Fruit fly (Drosophila melanogaster): ENCODE data around the gene EloA.
A peak's percentile ranks its signal among the peaks of the same experiment; 100 is the strongest.

Gene EloA

dm6 chr3R:23295360-23295772, 44.0 kb downstream of the EloA start (continued):
- TF ChIP-seq CG16863 (GFP tag; optimal IDR thresholded peaks at IDR 0.05) (no peak), sr (GFP tag; IDR thresholded peaks at IDR 0.05) (peak; percentile 87), CG43689 (GFP tag; IDR thresholded peaks at IDR 0.05) (no peak), shn (GFP tag; optimal IDR thresholded peaks at IDR 0.05) (peak; percentile 13), CG18011 (GFP tag; optimal IDR thresholded peaks at IDR 0.05) (no peak), Sox100B (GFP tag; optimal IDR thresholded peaks at IDR 0.05) (no peak), salm (tag; optimal IDR thresholded peaks at IDR 0.05) (peak; percentile 46), CG8765 (GFP tag; IDR thresholded peaks at IDR 0.05) (no peak), nau (GFP tag; optimal IDR thresholded peaks at IDR 0.05) (no peak), CG15269 (tag; optimal IDR thresholded peaks at IDR 0.05) (no peak), CG32772 (GFP tag; IDR thresholded peaks at IDR 0.05) (no peak), dati (GFP tag; IDR thresholded peaks at IDR 0.05) (no peak), Dbx (GFP tag; IDR thresholded peaks at IDR 0.05) (0 out of 3 replicates have a peak, but pooled peaks have one; percentile 16), CG3281 (GFP tag; optimal IDR thresholded peaks at IDR 0.05) (no peak), NK7.1 (GFP tag; optimal IDR thresholded peaks at IDR 0.05) (no peak), ftz-f1 (GFP tag; optimal IDR thresholded peaks at IDR 0.05) (peak; percentile 83), CG17359 (tag; optimal IDR thresholded peaks at IDR 0.05) (peak; percentile 8), gce (GFP tag; IDR thresholded peaks at IDR 0.05) (0 out of 3 replicates have a peak, but pooled peaks have one; percentile 21), CG3407 (GFP tag; optimal IDR thresholded peaks at IDR 0.05) (no peak), nerfin-1 (tag; optimal IDR thresholded peaks at IDR 0.05) (peak; percentile 95), CG12236 (GFP tag; optimal IDR thresholded peaks at IDR 0.05) (no peak), CG10431 (GFP tag; optimal IDR thresholded peaks at IDR 0.05) (peak; percentile 20), CG18764 (GFP tag; optimal IDR thresholded peaks at IDR 0.05) (no peak), da (GFP tag; optimal IDR thresholded peaks at IDR 0.05) (no peak)

DNA sequence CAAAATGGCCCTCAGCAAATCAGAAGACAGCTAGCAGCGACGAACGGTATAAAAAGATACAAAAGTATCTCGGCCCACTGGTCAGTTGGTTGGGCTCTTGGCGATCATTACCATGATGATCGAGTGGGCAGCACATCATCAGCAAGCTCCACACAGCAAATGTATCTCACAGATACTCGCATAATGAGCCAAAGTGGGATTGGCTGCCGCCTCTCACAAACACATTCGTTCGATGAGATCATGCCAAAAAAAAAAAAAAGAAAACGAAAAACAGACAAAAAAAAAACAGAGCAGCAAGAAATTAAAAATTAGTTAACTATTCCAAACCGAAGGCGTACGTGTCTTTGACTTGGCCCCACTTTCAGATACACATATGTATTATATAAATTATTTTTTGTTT, 44.8 kb downstream of the EloA start:
- TF ChIP-seq Pdp1 (GFP tag; optimal IDR thresholded peaks at IDR 0.05) (peak in 1 of 2 experiments; percentile 16), HmgZ (tag; optimal IDR thresholded peaks at IDR 0.05) (no peak), sr (GFP tag; IDR thresholded peaks at IDR 0.05) (peak; percentile 67; the same call in 2 of the 3 replicates), Nf-YB (GFP tag; optimal IDR thresholded peaks at IDR 0.05) (peak; percentile 73), CG12659 (GFP tag; optimal IDR thresholded peaks at IDR 0.05) (no peak), lov (optimal IDR thresholded peaks at IDR 0.05) (no peak), lov (GFP tag; IDR thresholded peaks at IDR 0.05) (0 out of 3 replicates have a peak, but pooled peaks have one; percentile 15), Drgx (GFP tag; IDR thresholded peaks at IDR 0.05) (0 out of 2 replicates have a peak, but pooled peaks have one; percentile 21), Nf-YC (tag; optimal IDR thresholded peaks at IDR 0.05) (peak; percentile 83)

dm6 chr3R:23297132-23297862, 45.9 kb downstream of the EloA start:
- TF ChIP-seq Hey (tag; optimal IDR thresholded peaks at IDR 0.05) (peak; percentile 8), gsb-n (tag; optimal IDR thresholded peaks at IDR 0.05) (peak; percentile 37), CG30403 (GFP tag; optimal IDR thresholded peaks at IDR 0.05) (peak; percentile 32), CG6683 (GFP tag; optimal IDR thresholded peaks at IDR 0.05) (no peak), sens (GFP tag) (peak; percentile 54), CG2712 (tag; optimal IDR thresholded peaks at IDR 0.05) (peak; percentile 69), CG12236 (GFP tag; optimal IDR thresholded peaks at IDR 0.05) (no peak), CG17186 (GFP tag; optimal IDR thresholded peaks at IDR 0.05) (no peak), CG1024 (GFP tag; IDR thresholded peaks at IDR 0.05) (no peak), pb (GFP tag; optimal IDR thresholded peaks at IDR 0.05) (no peak), CG12391 (tag; optimal IDR thresholded peaks at IDR 0.05) (peak; percentile 51), CG11695 (GFP tag; IDR thresholded peaks at IDR 0.05) (0 out of 3 replicates have a peak, but pooled peaks have one; percentile 11), pnt (GFP tag; optimal IDR thresholded peaks at IDR 0.05) (no peak), fd3F (GFP tag; optimal IDR thresholded peaks at IDR 0.05) (no peak), corto (GFP tag; optimal IDR thresholded peaks at IDR 0.05) (peak; percentile 9), z (GFP tag; IDR thresholded peaks at IDR 0.05) (no peak), CG4424 (GFP tag; optimal IDR thresholded peaks at IDR 0.05) (peak; percentile 45), CG3281 (GFP tag; optimal IDR thresholded peaks at IDR 0.05) (peak; percentile 28), sqz (GFP tag; optimal IDR thresholded peaks at IDR 0.05) (peak; percentile 55)
